Fruit fly (Drosophila melanogaster) whole organism, prepupa: Measurements from ENCODE around the gene CG2059.

Experiments used
- CG10669 ChIP-seq: fragments of 200-800 bp; sonication (Bioruptor generic); optimal IDR thresholded peaks from 3 replicates; lab custom pipeline; 2018; ENCODE audit warnings: missing biosample characterization, mild to moderate bottlenecking, missing genetic modification characterization, moderate library complexity
- CG11902 ChIP-seq: fragments of 200-800 bp; sonication (Bioruptor generic); optimal IDR thresholded peaks from 3 replicates; lab custom pipeline; 2016; ENCODE audit warnings: missing biosample characterization, missing genetic modification characterization
- CG6792 ChIP-seq: fragments of 200-800 bp; sonication (Bioruptor generic); optimal IDR thresholded peaks from 3 replicates; lab custom pipeline; 2016; ENCODE audit warnings: missing biosample characterization, missing genetic modification characterization
- CG8119 ChIP-seq: fragments of 200-800 bp; sonication (Bioruptor generic); IDR thresholded peaks from 3 replicates; pipeline ENCODE4 v1.3.6; 2022; ENCODE audit warnings: missing biosample characterization, missing genetic modification characterization
- Hr4 ChIP-seq: fragments of 200-800 bp; sonication (Bioruptor generic); optimal IDR thresholded peaks from 3 replicates; lab custom pipeline; 2016; ENCODE audit warnings: missing biosample characterization, missing genetic modification characterization
- Lpt ChIP-seq: fragments of 200-800 bp; sonication (Bioruptor generic); optimal IDR thresholded peaks from 3 replicates; lab custom pipeline; 2016; ENCODE audit warnings: missing biosample characterization, missing genetic modification characterization

dm6 chrX:7291850-7292499 lies 5.8 kb downstream of the CG2059 start:
- TF ChIP-seq CG6792 (GFP tag; lab: Kevin White, UChicago) = peak; percentile 75
- peak; percentile 40 for TF ChIP-seq CG11902 (GFP tag; lab: Kevin White, UChicago)
- peak; percentile 76 for TF ChIP-seq Lpt (GFP tag; lab: Kevin White, UChicago)
- peak; percentile 72 for TF ChIP-seq CG10669 (GFP tag; lab: Kevin White, UChicago)
- TF ChIP-seq Hr4 (GFP tag; lab: Kevin White, UChicago) = peak; percentile 65
- peak; percentile 82 for TF ChIP-seq CG8119 (GFP tag; lab: Robert Waterston, UW)
